In genomic region chrV:15505068-15505467, ce11 we compare ENCODE assay signal across 2 worm cellular contexts.
A peak's percentile ranks its signal among the peaks of the same experiment; 100 is the strongest.
TF ChIP-seq lines count a peak whose summit lies in the region.

No protein-coding gene starts in this region.

TF ChIP-seq in whole organism, L1 larva, 84 proteins besides CTCF, POLR2A, EP300 and RAD21 (continued from another document):
- TF ChIP-seq nhr-19 (GFP tag; conservative IDR thresholded peaks at IDR 0.05; lab: Robert Waterston, UW) (peak; percentile 57), ceh-88 (GFP tag; IDR thresholded peaks at IDR 0.05; lab: Robert Waterston, UW) (no peak), pax-3 (tag; optimal IDR thresholded peaks at IDR 0.05; lab: Kevin White, UChicago) (no peak), nhr-12 (tag; optimal IDR thresholded peaks at IDR 0.05; lab: Kevin White, UChicago) (no peak), nhr-84 (tag; optimal IDR thresholded peaks at IDR 0.05; lab: Kevin White, UChicago) (no peak), lir-3 (tag; optimal IDR thresholded peaks at IDR 0.05; lab: Kevin White, UChicago; ENCODE audit: poor library complexity) (no peak), hlh-17 (GFP tag; optimal IDR thresholded peaks at IDR 0.05; lab: Kevin White, UChicago; ENCODE audit: borderline replicate concordance) (no peak), ceh-63 (GFP tag; optimal IDR thresholded peaks at IDR 0.05; lab: Kevin White, UChicago) (no peak), mab-9 (GFP tag; IDR thresholded peaks at IDR 0.05; lab: Robert Waterston, UW) (no peak), ceh-90 (tag; optimal IDR thresholded peaks at IDR 0.05; lab: Kevin White, UChicago) (no peak), elt-2 (tag; optimal IDR thresholded peaks at IDR 0.05; lab: Kevin White, UChicago) (peak; percentile 15), ets-5 (GFP tag; IDR thresholded peaks at IDR 0.05; lab: Robert Waterston, UW) (no peak), unc-86 (tag; optimal IDR thresholded peaks at IDR 0.05; lab: Kevin White, UChicago) (no peak), aly-2 (tag; optimal IDR thresholded peaks at IDR 0.05; lab: Kevin White, UChicago) (no peak), skn-1 (tag; optimal IDR thresholded peaks at IDR 0.05; lab: Kevin White, UChicago) (peak; percentile 41), irx-1 (tag; optimal IDR thresholded peaks at IDR 0.05; lab: Kevin White, UChicago) (no peak), ces-1 (GFP tag; optimal IDR thresholded peaks at IDR 0.05; lab: Kevin White, UChicago) (no peak), lsy-2 (tag; optimal IDR thresholded peaks at IDR 0.05; lab: Kevin White, UChicago) (no peak), egl-13 (tag; optimal IDR thresholded peaks at IDR 0.05; lab: Kevin White, UChicago) (no peak), nhr-90 (tag; optimal IDR thresholded peaks at IDR 0.05; lab: Kevin White, UChicago; ENCODE audit: poor library complexity) (peak; percentile 56), blmp-1 (tag; optimal IDR thresholded peaks at IDR 0.05; lab: Kevin White, UChicago) (no peak), ceh-82 (tag; optimal IDR thresholded peaks at IDR 0.05; lab: Kevin White, UChicago) (peak in 2 of 3 experiments; percentile 10 to 52), C34B4.2 (tag; optimal IDR thresholded peaks at IDR 0.05; lab: Kevin White, UChicago) (no peak), lin-14 (GFP tag; optimal IDR thresholded peaks at IDR 0.05; lab: Kevin White, UChicago) (no peak), unc-98 (GFP tag; IDR thresholded peaks at IDR 0.05; lab: Robert Waterston, UW) (no peak), xbp-1 (tag; optimal IDR thresholded peaks at IDR 0.05; lab: Kevin White, UChicago) (peak; percentile 1), pag-3 (tag; optimal IDR thresholded peaks at IDR 0.05; lab: Kevin White, UChicago; ENCODE audit: borderline replicate concordance, insufficient read depth) (no peak), C16A3.4 (tag; optimal IDR thresholded peaks at IDR 0.05; lab: Kevin White, UChicago) (peak; percentile 37), aha-1 (tag; optimal IDR thresholded peaks at IDR 0.05; lab: Kevin White, UChicago) (no peak), F16B12.6 (tag; optimal IDR thresholded peaks at IDR 0.05; lab: Kevin White, UChicago) (no peak), snu-23 (GFP tag; optimal IDR thresholded peaks at IDR 0.05; lab: Kevin White, UChicago) (peak; percentile 51), alr-1 (tag; optimal IDR thresholded peaks at IDR 0.05; lab: Kevin White, UChicago; ENCODE audit: borderline replicate concordance) (no peak), egl-27 (tag; optimal IDR thresholded peaks at IDR 0.05; lab: Kevin White, UChicago) (no peak), fkh-8 (tag; optimal IDR thresholded peaks at IDR 0.05; lab: Kevin White, UChicago) (no peak), mep-1 (tag; optimal IDR thresholded peaks at IDR 0.05; lab: Kevin White, UChicago) (no peak), efl-1 (optimal IDR thresholded peaks at IDR 0.05; lab: Kevin White, UChicago) (peak in 1 of 2 experiments; percentile 46), efl-1 (GFP tag; optimal IDR thresholded peaks at IDR 0.05 in 1 of 2; lab: Kevin White, UChicago) (peak; percentile 29 to 93), zip-4 (GFP tag; optimal IDR thresholded peaks at IDR 0.05; lab: Kevin White, UChicago) (no peak), pqm-1 (tag; optimal IDR thresholded peaks at IDR 0.05; lab: Kevin White, UChicago) (no peak), nhr-71 (tag; optimal IDR thresholded peaks at IDR 0.05; lab: Kevin White, UChicago) (no peak), efl-3 (GFP tag; optimal IDR thresholded peaks at IDR 0.05; lab: Kevin White, UChicago) (no peak), nhr-237 (tag; optimal IDR thresholded peaks at IDR 0.05; lab: Kevin White, UChicago) (no peak), snpc-4 (tag; optimal IDR thresholded peaks at IDR 0.05; lab: Kevin White, UChicago) (no peak), tbx-2 (tag; optimal IDR thresholded peaks at IDR 0.05; lab: Kevin White, UChicago) (peak; percentile 16), rnt-1 (tag; optimal IDR thresholded peaks at IDR 0.05; lab: Kevin White, UChicago) (peak; percentile 73), dpl-1 (GFP tag; optimal IDR thresholded peaks at IDR 0.05; lab: Kevin White, UChicago) (peak in 1 of 3 experiments; percentile 26), sup-37 (GFP tag; optimal IDR thresholded peaks at IDR 0.05; lab: Kevin White, UChicago) (peak; percentile 11), nhr-47 (tag; optimal IDR thresholded peaks at IDR 0.05; lab: Kevin White, UChicago) (peak; percentile 54), mdl-1 (tag; optimal IDR thresholded peaks at IDR 0.05; lab: Kevin White, UChicago) (peak in 1 of 2 experiments; percentile 33), dsc-1 (tag; optimal IDR thresholded peaks at IDR 0.05; lab: Kevin White, UChicago) (no peak), nhr-85 (tag; lab: Kevin White, UChicago) (peak; percentile 54), ztf-4 (tag; optimal IDR thresholded peaks at IDR 0.05; lab: Kevin White, UChicago) (no peak), lin-15B (tag; optimal IDR thresholded peaks at IDR 0.05; lab: Kevin White, UChicago) (no peak), jun-1 (tag; optimal IDR thresholded peaks at IDR 0.05; lab: Kevin White, UChicago) (peak; percentile 0), vab-15 (tag; optimal IDR thresholded peaks at IDR 0.05; lab: Kevin White, UChicago) (no peak), isw-1 (GFP tag; IDR thresholded peaks at IDR 0.05; lab: Robert Waterston, UW) (no peak), ztf-11 (tag; optimal IDR thresholded peaks at IDR 0.05; lab: Kevin White, UChicago) (peak in 1 of 2 experiments; percentile 4), unc-30 (tag; optimal IDR thresholded peaks at IDR 0.05; lab: Kevin White, UChicago) (no peak), lin-35 (GFP tag; optimal IDR thresholded peaks at IDR 0.05; lab: Kevin White, UChicago) (peak; percentile 28 to 65), lin-39 (tag; optimal IDR thresholded peaks at IDR 0.05; lab: Kevin White, UChicago) (no peak), elt-3 (tag; optimal IDR thresholded peaks at IDR 0.05; lab: Kevin White, UChicago) (no peak), fos-1 (tag; optimal IDR thresholded peaks at IDR 0.05; lab: Kevin White, UChicago) (no peak), Y116A8C.19 (tag; optimal IDR thresholded peaks at IDR 0.05; lab: Kevin White, UChicago; ENCODE audit: borderline replicate concordance) (no peak), unc-130 (tag; optimal IDR thresholded peaks at IDR 0.05; lab: Kevin White, UChicago) (no peak), nhr-11 (tag; optimal IDR thresholded peaks at IDR 0.05; lab: Kevin White, UChicago) (no peak), fkh-4 (tag; optimal IDR thresholded peaks at IDR 0.05; lab: Kevin White, UChicago; ENCODE audit: borderline replicate concordance) (no peak)

TF ChIP-seq in whole organism, young adult, 124 proteins besides CTCF, POLR2A, EP300 and RAD21 (continued from another document and continues in another):
- TF ChIP-seq F10E7.11 (tag; optimal IDR thresholded peaks at IDR 0.05; lab: Kevin White, UChicago) (no peak), ceh-91 (GFP tag; IDR thresholded peaks at IDR 0.05; lab: Robert Waterston, UW) (no peak), attf-6 (GFP tag; IDR thresholded peaks at IDR 0.05; lab: Robert Waterston, UW) (peak; percentile 33; the same call in 1 of the 2 replicates), B0019.2 (GFP tag; conservative IDR thresholded peaks at IDR 0.05; lab: Robert Waterston, UW) (no peak), nfya-1 (tag; optimal IDR thresholded peaks at IDR 0.05; lab: Kevin White, UChicago; ENCODE audit: borderline replicate concordance, insufficient read depth) (no peak), akir-1 (GFP tag; optimal IDR thresholded peaks at IDR 0.05; lab: Kevin White, UChicago) (no peak), ceh-79 (tag; optimal IDR thresholded peaks at IDR 0.05; lab: Kevin White, UChicago) (no peak), aptf-3 (GFP tag; IDR thresholded peaks at IDR 0.05; lab: Robert Waterston, UW) (no peak), dpff-1 (tag; optimal IDR thresholded peaks at IDR 0.05; lab: Kevin White, UChicago) (no peak), Y95B8A.8 (GFP tag; IDR thresholded peaks at IDR 0.05; lab: Robert Waterston, UW) (no peak), hsf-1 (GFP tag; IDR thresholded peaks at IDR 0.05; lab: Robert Waterston, UW) (0 out of 2 replicates have a peak, but pooled peaks have one; percentile 42), attf-3 (GFP tag; conservative IDR thresholded peaks at IDR 0.05; lab: Robert Waterston, UW) (no peak), rpc-1 (optimal IDR thresholded peaks at IDR 0.05; lab: Kevin White, UChicago) (peak; percentile 76), rpc-1 (tag; optimal IDR thresholded peaks at IDR 0.05; lab: Kevin White, UChicago) (peak; percentile 83), somi-1 (GFP tag; optimal IDR thresholded peaks at IDR 0.05; lab: Kevin White, UChicago) (peak; percentile 10), egrh-3 (GFP tag; IDR thresholded peaks at IDR 0.05; lab: Robert Waterston, UW) (no peak), cebp-2 (GFP tag; IDR thresholded peaks at IDR 0.05; lab: Robert Waterston, UW) (no peak), mcd-1 (GFP tag; IDR thresholded peaks at IDR 0.05; lab: Robert Waterston, UW) (peak; percentile 56; the same call in 1 of the 2 replicates), F23B12.7 (tag; optimal IDR thresholded peaks at IDR 0.05; lab: Kevin White, UChicago; ENCODE audit: insufficient read depth) (no peak), C17E4.6 (GFP tag; IDR thresholded peaks at IDR 0.05; lab: Robert Waterston, UW) (no peak), him-1 (tag; optimal IDR thresholded peaks at IDR 0.05; lab: Kevin White, UChicago) (peak; percentile 20), ztf-22 (GFP tag; optimal IDR thresholded peaks at IDR 0.05; lab: Kevin White, UChicago) (no peak), F39B2.1 (GFP tag; IDR thresholded peaks at IDR 0.05; lab: Robert Waterston, UW) (no peak), mes-4 (tag; optimal IDR thresholded peaks at IDR 0.05; lab: Kevin White, UChicago) (no peak), cebp-1 (GFP tag; IDR thresholded peaks at IDR 0.05; lab: Robert Waterston, UW) (peak; percentile 44; the same call in 1 of the 2 replicates), cebp-1 (tag; optimal IDR thresholded peaks at IDR 0.05; lab: Kevin White, UChicago) (no peak), gei-17 (GFP tag; optimal IDR thresholded peaks at IDR 0.05; lab: Kevin White, UChicago) (no peak), ztf-28 (GFP tag; IDR thresholded peaks at IDR 0.05; lab: Robert Waterston, UW) (peak; percentile 70; the same call in 1 of the 2 replicates), Y53F4B.3 (GFP tag; IDR thresholded peaks at IDR 0.05; lab: Robert Waterston, UW) (no peak), hmg-20 (GFP tag; IDR thresholded peaks at IDR 0.05; lab: Robert Waterston, UW) (no peak), lin-54 (GFP tag; optimal IDR thresholded peaks at IDR 0.05; lab: Kevin White, UChicago) (peak; percentile 57), T26A5.8 (tag; optimal IDR thresholded peaks at IDR 0.05; lab: Kevin White, UChicago) (no peak), K11D2.4 (GFP tag; IDR thresholded peaks at IDR 0.05; lab: Robert Waterston, UW) (peak; percentile 43; the same call in 1 of the 2 replicates), snpc-4 (GFP tag; optimal IDR thresholded peaks at IDR 0.05; lab: Kevin White, UChicago) (peak; percentile 75), snpc-4 (tag; optimal IDR thresholded peaks at IDR 0.05; lab: Kevin White, UChicago) (peak in 3 of 4 experiments; percentile 34 to 73 (median 41)), tbx-9 (tag; optimal IDR thresholded peaks at IDR 0.05; lab: Kevin White, UChicago; ENCODE audit: borderline replicate concordance) (no peak), attf-5 (GFP tag; optimal IDR thresholded peaks at IDR 0.05; lab: Kevin White, UChicago) (peak; percentile 7), bed-2 (GFP tag; IDR thresholded peaks at IDR 0.05; lab: Robert Waterston, UW) (no peak), dox-1 (GFP tag; IDR thresholded peaks at IDR 0.05; lab: Robert Waterston, UW) (peak; percentile 63), ceh-27 (GFP tag; optimal IDR thresholded peaks at IDR 0.05; lab: Kevin White, UChicago) (peak; percentile 44), B0261.1 (tag; optimal IDR thresholded peaks at IDR 0.05; lab: Kevin White, UChicago) (peak; percentile 85), mel-28 (tag; optimal IDR thresholded peaks at IDR 0.05; lab: Kevin White, UChicago; ENCODE audit: borderline replicate concordance) (no peak), madf-10 (tag; optimal IDR thresholded peaks at IDR 0.05; lab: Kevin White, UChicago) (no peak), dpl-1 (GFP tag; optimal IDR thresholded peaks at IDR 0.05; lab: Kevin White, UChicago) (no peak), nfyb-1 (GFP tag; IDR thresholded peaks at IDR 0.05; lab: Robert Waterston, UW) (0 out of 2 replicates have a peak, but pooled peaks have one; percentile 52), ztf-3 (GFP tag; optimal IDR thresholded peaks at IDR 0.05; lab: Kevin White, UChicago) (no peak), snpc-1.3 (tag; optimal IDR thresholded peaks at IDR 0.05; lab: Kevin White, UChicago; ENCODE audit: insufficient read depth) (no peak), D2030.7 (GFP tag; IDR thresholded peaks at IDR 0.05; lab: Robert Waterston, UW) (peak; percentile 75), ets-4 (GFP tag; optimal IDR thresholded peaks at IDR 0.05; lab: Kevin White, UChicago) (no peak), xnd-1 (tag; optimal IDR thresholded peaks at IDR 0.05; lab: Kevin White, UChicago) (no peak), ceh-58 (GFP tag; IDR thresholded peaks at IDR 0.05; lab: Robert Waterston, UW) (0 out of 2 replicates have a peak, but pooled peaks have one; percentile 62), sea-2 (GFP tag; IDR thresholded peaks at IDR 0.05; lab: Robert Waterston, UW) (no peak), unc-62 (GFP tag; optimal IDR thresholded peaks at IDR 0.05; lab: Kevin White, UChicago) (no peak), Y56A3A.18 (GFP tag; IDR thresholded peaks at IDR 0.05; lab: Robert Waterston, UW) (peak; percentile 71; the same call in 1 of the 2 replicates), ztf-26 (tag; optimal IDR thresholded peaks at IDR 0.05; lab: Kevin White, UChicago) (peak; percentile 22), tlf-1 (GFP tag; optimal IDR thresholded peaks at IDR 0.05; lab: Kevin White, UChicago) (no peak), T07F8.4 (tag; optimal IDR thresholded peaks at IDR 0.05; lab: Kevin White, UChicago) (no peak), nhr-90 (tag; optimal IDR thresholded peaks at IDR 0.05; lab: Kevin White, UChicago) (peak; percentile 38), egl-44 (GFP tag; IDR thresholded peaks at IDR 0.05; lab: Robert Waterston, UW) (no peak), ztf-25 (GFP tag; IDR thresholded peaks at IDR 0.05; lab: Robert Waterston, UW) (no peak), pha-4 (tag; optimal IDR thresholded peaks at IDR 0.05; lab: Kevin White, UChicago) (no peak), ztf-18 (tag; optimal IDR thresholded peaks at IDR 0.05; lab: Kevin White, UChicago) (peak; percentile 46), chd-7 (tag; optimal IDR thresholded peaks at IDR 0.05; lab: Kevin White, UChicago) (peak; percentile 19), K12H6.12 (tag; optimal IDR thresholded peaks at IDR 0.05; lab: Kevin White, UChicago) (no peak), atf-7 (tag; optimal IDR thresholded peaks at IDR 0.05; lab: Kevin White, UChicago) (no peak), madf-6 (GFP tag; IDR thresholded peaks at IDR 0.05; lab: Robert Waterston, UW) (no peak), hrde-1 (tag; optimal IDR thresholded peaks at IDR 0.05; lab: Kevin White, UChicago; ENCODE audit: borderline replicate concordance) (no peak), hlh-26 (GFP tag; conservative IDR thresholded peaks at IDR 0.05; lab: Robert Waterston, UW) (no peak), C06A6.2 (GFP tag; conservative IDR thresholded peaks at IDR 0.05; lab: Robert Waterston, UW) (no peak), bed-1 (GFP tag; IDR thresholded peaks at IDR 0.05; lab: Robert Waterston, UW) (no peak), ceh-40 (GFP tag; IDR thresholded peaks at IDR 0.05; lab: Robert Waterston, UW) (no peak), aptf-2 (GFP tag; conservative IDR thresholded peaks at IDR 0.05; lab: Robert Waterston, UW) (no peak), rcor-1 (GFP tag; IDR thresholded peaks at IDR 0.05; lab: Robert Waterston, UW) (no peak), nfya-2 (GFP tag; IDR thresholded peaks at IDR 0.05; lab: Robert Waterston, UW) (no peak), zim-3 (tag; optimal IDR thresholded peaks at IDR 0.05; lab: Kevin White, UChicago) (no peak), let-607 (tag; optimal IDR thresholded peaks at IDR 0.05; lab: Kevin White, UChicago) (peak in 1 of 2 experiments; percentile 14), F57C9.4 (tag; optimal IDR thresholded peaks at IDR 0.05; lab: Kevin White, UChicago) (no peak)
